Worm (Caenorhabditis elegans) whole organism, L4 larva: ENCODE data around the gene F54A3.2.
"Not testable (repeated sequence)": the region's sequence is repeated elsewhere in the genome, so short reads cannot be mapped to it uniquely, and the experiment has no call there.

Experiments
- F49E8.2 ChIP-seq: sonication (generic microtip); optimal IDR thresholded peaks from 2 replicates; lab custom pipeline; 2016; ENCODE audit warnings: missing compliant biosample characterization, mild to moderate bottlenecking, missing genetic modification characterization, borderline replicate concordance
- ZK337.2 ChIP-seq: fragments of 200-800 bp; sonication (Bioruptor generic); IDR thresholded peaks from 2 replicates; pipeline ENCODE4 v1.3.6; 2022; ENCODE audit warnings: missing genetic modification reagents, missing genetic modification characterization, missing compliant biosample characterization
- ZK546.5 ChIP-seq, 2 experiments: sonication (generic microtip); optimal IDR thresholded peaks; 2 replicates each; lab custom pipeline; 2017; ENCODE audit warnings: missing biosample characterization in 2 of 2, missing genetic modification characterization in 2 of 2
- aly-2 ChIP-seq: sonication (generic microtip); optimal IDR thresholded peaks from 2 replicates; lab custom pipeline; 2018; ENCODE audit warnings: missing biosample characterization, missing genetic modification characterization
- ceh-20 ChIP-seq: fragments of 200-800 bp; sonication (Bioruptor generic); IDR thresholded peaks from 2 replicates; pipeline ENCODE4 v1.3.6; 2022; ENCODE audit warnings: missing genetic modification reagents, missing genetic modification characterization, missing compliant biosample characterization
- ceh-28 ChIP-seq: fragments of 150-350 bp; optimal IDR thresholded peaks from 2 replicates; lab custom pipeline; 2014; ENCODE audit warnings: missing biosample characterization, missing genetic modification reagents, missing genetic modification characterization
- ces-1 ChIP-seq: fragments of 150-350 bp; sonication (generic microtip); optimal IDR thresholded peaks from 4 replicates; lab custom pipeline; 2014; ENCODE audit warnings: missing biosample characterization, missing genetic modification reagents, missing genetic modification characterization
- daf-16 ChIP-seq, 3 experiments: sonication (generic microtip); optimal IDR thresholded peaks; 2 replicates each; lab custom pipeline; 2016 to 2017; ENCODE audit warnings: missing genetic modification characterization in 3 of 3, missing genetic modification reagents in 3 of 3, mild to moderate bottlenecking in 2 of 3, missing compliant biosample characterization in 2 of 3, missing biosample characterization in 1 of 3, moderate library complexity in 1 of 3
- daf-19 ChIP-seq: fragments of 200-800 bp; sonication (Bioruptor generic); conservative IDR thresholded peaks from 2 replicates; pipeline ENCODE4 v1.3.6; 2022; ENCODE audit warnings: missing genetic modification characterization, missing compliant biosample characterization
- daf-8 ChIP-seq: fragments of 200-800 bp; sonication (Bioruptor generic); IDR thresholded peaks from 2 replicates; pipeline ENCODE4 v1.3.6; 2022; ENCODE audit warnings: missing genetic modification characterization, missing compliant biosample characterization
- dmd-8 ChIP-seq: fragments of 200-800 bp; sonication (Bioruptor generic); IDR thresholded peaks from 2 replicates; pipeline ENCODE4 v1.3.6; 2022; ENCODE audit warnings: missing genetic modification characterization, missing compliant biosample characterization
- fkh-10 ChIP-seq: fragments of 150-350 bp; optimal IDR thresholded peaks from 2 replicates; lab custom pipeline; 2014; ENCODE audit warnings: missing biosample characterization, missing genetic modification reagents, missing genetic modification characterization
- fos-1 ChIP-seq: fragments of 150-350 bp; optimal IDR thresholded peaks from 2 replicates; lab custom pipeline; 2014; ENCODE audit warnings: missing biosample characterization, missing genetic modification characterization
- hif-1 ChIP-seq, 2 experiments: sonication (generic microtip); optimal IDR thresholded peaks; 2 replicates each; lab custom pipeline; 2016 to 2017; ENCODE audit warnings: missing compliant biosample characterization in 2 of 2, missing genetic modification characterization in 2 of 2, missing genetic modification reagents in 2 of 2, missing genotype in 2 of 2, mild to moderate bottlenecking in 1 of 2
- hlh-11 ChIP-seq: fragments of 200-800 bp; sonication (Bioruptor generic); optimal IDR thresholded peaks from 2 replicates; lab custom pipeline; 2018; ENCODE audit warnings: mild to moderate bottlenecking, missing genetic modification characterization, missing compliant biosample characterization
- hmg-1.1 ChIP-seq: fragments of 200-800 bp; sonication (Bioruptor generic); IDR thresholded peaks from 2 replicates; pipeline ENCODE4 v1.3.6; 2022; ENCODE audit warnings: missing genetic modification reagents, missing genetic modification characterization, missing compliant biosample characterization
- lin-1 ChIP-seq: fragments of 200-800 bp; sonication (Bioruptor generic); IDR thresholded peaks from 2 replicates; pipeline ENCODE4 v1.3.6; 2022; ENCODE audit warnings: missing genetic modification reagents, missing genetic modification characterization, missing compliant biosample characterization
- lin-13 ChIP-seq: fragments of 150-350 bp; optimal IDR thresholded peaks from 2 replicates; lab custom pipeline; 2014; ENCODE audit warnings: missing biosample characterization, missing genetic modification reagents, missing genetic modification characterization
- lin-38 ChIP-seq: fragments of 200-800 bp; sonication (Bioruptor generic); IDR thresholded peaks from 2 replicates; pipeline ENCODE4 v1.3.6; 2022; ENCODE audit warnings: missing genetic modification reagents, missing genetic modification characterization, missing compliant biosample characterization
- mdl-1 ChIP-seq, 2 experiments: fragments of 150-350 bp in 1 of 2; sonication (generic microtip) in 1 of 2; optimal IDR thresholded peaks; 2 replicates each; lab custom pipeline; 2014 to 2017; ENCODE audit warnings: missing biosample characterization in 2 of 2, missing genetic modification characterization in 2 of 2
- mxl-2 ChIP-seq: fragments of 200-800 bp; sonication (Bioruptor generic); conservative IDR thresholded peaks from 2 replicates; pipeline ENCODE4 v1.3.6; 2022; ENCODE audit warnings: missing genetic modification reagents, missing genetic modification characterization, missing compliant biosample characterization
- mxl-3 ChIP-seq: fragments of 200-800 bp; sonication (Bioruptor generic); optimal IDR thresholded peaks from 2 replicates; lab custom pipeline; 2018; ENCODE audit warnings: mild to moderate bottlenecking, missing genetic modification characterization, missing compliant biosample characterization
- nhr-11 ChIP-seq: fragments of 150-350 bp; optimal IDR thresholded peaks from 2 replicates; lab custom pipeline; 2014; ENCODE audit warnings: missing biosample characterization, missing genetic modification characterization
- nhr-25 ChIP-seq: sonication (generic microtip); optimal IDR thresholded peaks from 2 replicates; lab custom pipeline; 2017; ENCODE audit warnings: missing genetic modification characterization, mild to moderate bottlenecking, missing compliant biosample characterization, antibody characterized with exemption, moderate library complexity, borderline replicate concordance; ENCODE audit not compliant: insufficient read depth
- nhr-48 ChIP-seq: sonication (generic microtip); optimal IDR thresholded peaks from 2 replicates; lab custom pipeline; 2016; ENCODE audit warnings: mild to moderate bottlenecking, missing genetic modification characterization, missing compliant biosample characterization
- nhr-76 ChIP-seq: fragments of 150-350 bp; optimal IDR thresholded peaks from 2 replicates; lab custom pipeline; 2014; ENCODE audit warnings: missing biosample characterization, missing genetic modification characterization
- php-3 ChIP-seq: fragments of 200-800 bp; sonication (Bioruptor generic); IDR thresholded peaks from 2 replicates; pipeline ENCODE4 v1.3.6; 2022; ENCODE audit warnings: missing genetic modification reagents, missing genetic modification characterization, missing compliant biosample characterization
- pqm-1 ChIP-seq: sonication (generic microtip); optimal IDR thresholded peaks from 2 replicates; lab custom pipeline; 2017; ENCODE audit warnings: missing biosample characterization, missing genetic modification characterization
- sdz-12 ChIP-seq: fragments of 200-800 bp; sonication (Bioruptor generic); optimal IDR thresholded peaks from 2 replicates; lab custom pipeline; 2018; ENCODE audit warnings: mild to moderate bottlenecking, missing genetic modification characterization, missing compliant biosample characterization
- snpc-1.2 ChIP-seq: fragments of 200-800 bp; sonication (Bioruptor generic); IDR thresholded peaks from 2 replicates; pipeline ENCODE4 v1.3.6; 2022; ENCODE audit warnings: missing genetic modification reagents, missing genetic modification characterization, missing compliant biosample characterization
- spr-3 ChIP-seq: fragments of 200-800 bp; sonication (Bioruptor generic); optimal IDR thresholded peaks from 2 replicates; lab custom pipeline; 2018; ENCODE audit warnings: mild to moderate bottlenecking, missing genetic modification characterization, missing compliant biosample characterization
- tra-1 ChIP-seq: fragments of 200-800 bp; sonication (Bioruptor generic); IDR thresholded peaks from 2 replicates; pipeline ENCODE4 v1.3.6; 2022; ENCODE audit warnings: missing genetic modification reagents, missing genetic modification characterization, missing compliant biosample characterization
- unc-62 ChIP-seq, 3 experiments: fragments of 150-350 bp in 1 of 3; sonication (generic microtip); optimal IDR thresholded peaks in 2 of 3; peaks in 1 of 3; 1 replicate in 1 of 3; 2 replicates in 2 of 3; lab custom pipeline; 2014 to 2017; ENCODE audit warnings: missing biosample characterization in 3 of 3, missing genetic modification characterization in 3 of 3, missing genetic modification reagents in 3 of 3, missing genotype in 1 of 3
- vab-7 ChIP-seq: fragments of 200-800 bp; sonication (Bioruptor generic); IDR thresholded peaks from 2 replicates; pipeline ENCODE4 v1.3.6; 2022; ENCODE audit warnings: missing genetic modification reagents, missing genetic modification characterization, missing compliant biosample characterization
- zfp-2 ChIP-seq: sonication (generic microtip); optimal IDR thresholded peaks from 2 replicates; lab custom pipeline; 2016; ENCODE audit warnings: mild to moderate bottlenecking, missing genetic modification characterization, missing compliant biosample characterization
- zip-11 ChIP-seq: fragments of 200-800 bp; sonication (Bioruptor generic); IDR thresholded peaks from 2 replicates; pipeline ENCODE4 v1.3.6; 2022; ENCODE audit warnings: missing genetic modification characterization, missing compliant biosample characterization
- ztf-11 ChIP-seq: fragments of 150-350 bp; optimal IDR thresholded peaks from 2 replicates; lab custom pipeline; 2014; ENCODE audit warnings: missing biosample characterization, missing genetic modification characterization
- ztf-7 ChIP-seq: fragments of 150-350 bp; optimal IDR thresholded peaks from 2 replicates; lab custom pipeline; 2014; ENCODE audit warnings: missing biosample characterization, missing genetic modification characterization

The F54A3.2 gene

ce11 chrII:2282599-2282998 is 39.2 kb downstream of the F54A3.2 start, which contains the start of gene K09F6.9:
Gene K09F6.9 (minus strand): TSS chrII:2282699.
- not testable (repeated sequence) for TF ChIP-seq nhr-25 (tag; lab: Kevin White, UChicago); ceh-20; daf-19 (GFP tag; lab: Robert Waterston, UW)

- TF ChIP-seq ZK546.5 (tag; optimal IDR thresholded peaks at IDR 0.05; lab: Kevin White, UChicago) (no peak), mxl-3 (GFP tag; lab: Kevin White, UChicago) (no peak), hmg-1.1 (GFP tag; lab: Robert Waterston, UW) (no peak), nhr-76 (tag; lab: Kevin White, UChicago) (no peak), unc-62 (GFP tag; optimal IDR thresholded peaks at IDR 0.05 in 1 of 2; lab: Kevin White, UChicago) (peak in 1 of 2 experiments; percentile 92), unc-62 (tag; optimal IDR thresholded peaks at IDR 0.05; lab: Kevin White, UChicago) (no peak), pqm-1 (tag; lab: Kevin White, UChicago) (no peak), sdz-12 (no peak)
Measured at ce11 chrII:2284703-2285102, 41.3 kb downstream of the F54A3.2 start.

ce11 chrII:2288798-2289197 is 45.4 kb downstream of the F54A3.2 start, which contains the start of the genes K09F6.10 and K09F6.13:
Gene K09F6.10 (minus strand): TSS chrII:2288883.
Gene K09F6.13 (plus strand): TSS chrII:2289114.
- TF ChIP-seq lin-13, result no peak
- TF ChIP-seq lin-38 (GFP tag; lab: Robert Waterston, UW), result no peak
- TF ChIP-seq fkh-10, result no peak
- no peak for TF ChIP-seq dmd-8
- no peak for TF ChIP-seq fos-1 (tag; lab: Kevin White, UChicago)
- no peak for TF ChIP-seq spr-3 (GFP tag; lab: Kevin White, UChicago)
- TF ChIP-seq ceh-28 (tag; lab: Kevin White, UChicago), result no peak
- TF ChIP-seq lin-1, result no peak
- no peak for TF ChIP-seq zfp-2 (tag; lab: Kevin White, UChicago)
- TF ChIP-seq aly-2 (tag; lab: Kevin White, UChicago), result no peak
- no peak for TF ChIP-seq ZK337.2 (GFP tag; lab: Robert Waterston, UW)
- TF ChIP-seq ztf-11 (tag; lab: Kevin White, UChicago), result no peak
- no peak for TF ChIP-seq F49E8.2 (tag; lab: Kevin White, UChicago)
- no peak for TF ChIP-seq nhr-48 (tag; lab: Kevin White, UChicago)
- no peak for TF ChIP-seq tra-1 (GFP tag; lab: Robert Waterston, UW)
- TF ChIP-seq php-3 (GFP tag; lab: Robert Waterston, UW), result no peak
- TF ChIP-seq ztf-7 (tag; lab: Kevin White, UChicago), result no peak
- no peak for TF ChIP-seq daf-16 (GFP tag; optimal IDR thresholded peaks at IDR 0.05; lab: Kevin White, UChicago)
- TF ChIP-seq daf-16 (tag; optimal IDR thresholded peaks at IDR 0.05; lab: Kevin White, UChicago), result no peak
- no peak for TF ChIP-seq mxl-2
- no peak for TF ChIP-seq mdl-1 (tag; optimal IDR thresholded peaks at IDR 0.05; lab: Kevin White, UChicago)

ce11 chrII:2289441-2289840 is 46.0 kb downstream of the F54A3.2 start:
- TF ChIP-seq mdl-1 (tag; optimal IDR thresholded peaks at IDR 0.05; lab: Kevin White, UChicago), result no peak
- TF ChIP-seq nhr-76 (tag; lab: Kevin White, UChicago), result no peak
- TF ChIP-seq ceh-20, result peak; percentile 72; the same call in 1 of the 2 replicates
- no peak for TF ChIP-seq daf-8 (GFP tag; lab: Robert Waterston, UW)
- TF ChIP-seq vab-7 (GFP tag; lab: Robert Waterston, UW), result peak; percentile 55; the same call in 1 of the 2 replicates
- no peak for TF ChIP-seq zip-11 (GFP tag; lab: Robert Waterston, UW)
- peak in 1 of 2 experiments; percentile 95 for TF ChIP-seq unc-62 (GFP tag; optimal IDR thresholded peaks at IDR 0.05 in 1 of 2; lab: Kevin White, UChicago)
- no peak for TF ChIP-seq unc-62 (tag; optimal IDR thresholded peaks at IDR 0.05; lab: Kevin White, UChicago)
- no peak for TF ChIP-seq hlh-11 (tag; lab: Kevin White, UChicago)
- TF ChIP-seq hif-1 (tag; optimal IDR thresholded peaks at IDR 0.05; lab: Kevin White, UChicago), result peak in 1 of 2 experiments; percentile 16
- TF ChIP-seq ces-1 (GFP tag; lab: Kevin White, UChicago), result no peak
- TF ChIP-seq snpc-1.2 (GFP tag; lab: Robert Waterston, UW), result no peak
- TF ChIP-seq nhr-11, result peak; percentile 22
- no peak for TF ChIP-seq daf-16 (GFP tag; optimal IDR thresholded peaks at IDR 0.05; lab: Kevin White, UChicago)
- no peak for TF ChIP-seq daf-16 (tag; optimal IDR thresholded peaks at IDR 0.05; lab: Kevin White, UChicago)
- TF ChIP-seq, all 104 proteins: peak for 5
